Worm (Caenorhabditis elegans) whole organism, L4/young adult: Measurements from ENCODE around the gene R155.5.

Experiments
- dao-5 ChIP-seq: sonication (generic microtip); optimal IDR thresholded peaks from 2 replicates; lab custom pipeline; 2016; ENCODE audit warnings: missing genotype, missing genetic modification characterization, moderate library complexity, missing compliant biosample characterization
- him-1 ChIP-seq: sonication (generic microtip); optimal IDR thresholded peaks from 2 replicates; lab custom pipeline; 2016; ENCODE audit warnings: missing genotype, missing genetic modification reagents, missing genetic modification characterization, missing compliant biosample characterization

ce11 chrIII:1932018-1932417, 38.3 kb downstream of the R155.5 start:
- TF ChIP-seq him-1 (no peak), dao-5 (tag; lab: Kevin White, UChicago) (no peak)
